Worm (Caenorhabditis elegans): ENCODE measurements around the gene mstr-2.

DNA sequence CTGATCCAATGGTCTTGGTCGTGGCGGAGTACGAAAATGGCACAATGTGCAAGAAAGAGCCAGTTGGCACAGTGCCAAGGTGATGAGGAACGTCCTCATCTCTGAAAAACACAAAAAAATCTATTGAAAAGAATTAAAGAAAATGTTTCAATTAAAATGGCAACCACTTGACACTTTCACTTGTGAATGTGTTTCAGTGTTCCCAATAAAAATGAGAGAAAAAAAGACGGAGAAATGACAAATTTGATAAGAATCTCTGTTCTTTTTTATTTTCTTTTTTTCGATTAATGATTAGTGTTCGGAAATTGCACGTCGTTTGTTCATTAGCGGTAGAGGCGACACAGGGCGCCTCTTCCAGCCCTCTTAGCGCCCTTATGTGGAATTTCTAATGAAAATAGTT lies 1.6 kb upstream of the mstr-2 start, which contains the start of gene ndg-4:
- no peak for TF ChIP-seq ztf-25 (GFP tag; IDR thresholded peaks at IDR 0.05)
- TF ChIP-seq unc-130 (GFP tag; optimal IDR thresholded peaks at IDR 0.05): no peak
- no peak for TF ChIP-seq snpc-4 (GFP tag; optimal IDR thresholded peaks at IDR 0.05)
- TF ChIP-seq snpc-4 (tag; optimal IDR thresholded peaks at IDR 0.05): no peak
- TF ChIP-seq F39B2.1 (GFP tag; IDR thresholded peaks at IDR 0.05): no peak
- no peak for TF ChIP-seq mxl-1 (tag; optimal IDR thresholded peaks at IDR 0.05)
- TF ChIP-seq unc-62 (GFP tag; optimal IDR thresholded peaks at IDR 0.05): no peak
- no peak for TF ChIP-seq tbx-9 (tag; optimal IDR thresholded peaks at IDR 0.05; ENCODE audit: borderline replicate concordance)
- no peak for TF ChIP-seq ama-1 (optimal IDR thresholded peaks at IDR 0.05)
- no peak for TF ChIP-seq ama-1 (GFP tag; optimal IDR thresholded peaks at IDR 0.05)
- TF ChIP-seq ceh-100 (GFP tag; IDR thresholded peaks at IDR 0.05): no peak
- TF ChIP-seq B0336.3 (GFP tag; IDR thresholded peaks at IDR 0.05): no peak
- no peak for TF ChIP-seq him-1 (tag; optimal IDR thresholded peaks at IDR 0.05)
- no peak for TF ChIP-seq ekl-4 (GFP tag; IDR thresholded peaks at IDR 0.05)
